Worm (Caenorhabditis elegans): Measurements from ENCODE around the gene E02C12.12.

Gene E02C12.12

ce11 chrV:9423539-9423938 is 41.4 kb upstream of the E02C12.12 start:
- no peak for TF ChIP-seq madf-5 (GFP tag; IDR thresholded peaks at IDR 0.05)
- TF ChIP-seq Y105C5A.15 (GFP tag; IDR thresholded peaks at IDR 0.05): no peak
- no peak for TF ChIP-seq unc-39 (tag; optimal IDR thresholded peaks at IDR 0.05)
- no peak for TF ChIP-seq ceh-20 (GFP tag; IDR thresholded peaks at IDR 0.05)
- TF ChIP-seq Y5F2A.4 (GFP tag; optimal IDR thresholded peaks at IDR 0.05): no peak
- TF ChIP-seq fos-1 (tag; optimal IDR thresholded peaks at IDR 0.05): no peak
- no peak for TF ChIP-seq daf-8 (GFP tag; IDR thresholded peaks at IDR 0.05)
- TF ChIP-seq dmd-8 (GFP tag; IDR thresholded peaks at IDR 0.05): no peak
- TF ChIP-seq cey-2 (tag; optimal IDR thresholded peaks at IDR 0.05; ENCODE audit: borderline replicate concordance, insufficient read depth): no peak
- no peak for TF ChIP-seq nhr-25 (tag; optimal IDR thresholded peaks at IDR 0.05; ENCODE audit: borderline replicate concordance, insufficient read depth)
- TF ChIP-seq zip-11 (GFP tag; IDR thresholded peaks at IDR 0.05): no peak
- no peak for TF ChIP-seq spr-1 (tag; optimal IDR thresholded peaks at IDR 0.05)
- no peak for TF ChIP-seq lin-38 (GFP tag; IDR thresholded peaks at IDR 0.05)
- no peak for TF ChIP-seq mdl-1 (tag; optimal IDR thresholded peaks at IDR 0.05)
- TF ChIP-seq nhr-6 (tag; optimal IDR thresholded peaks at IDR 0.05): no peak

DNA sequence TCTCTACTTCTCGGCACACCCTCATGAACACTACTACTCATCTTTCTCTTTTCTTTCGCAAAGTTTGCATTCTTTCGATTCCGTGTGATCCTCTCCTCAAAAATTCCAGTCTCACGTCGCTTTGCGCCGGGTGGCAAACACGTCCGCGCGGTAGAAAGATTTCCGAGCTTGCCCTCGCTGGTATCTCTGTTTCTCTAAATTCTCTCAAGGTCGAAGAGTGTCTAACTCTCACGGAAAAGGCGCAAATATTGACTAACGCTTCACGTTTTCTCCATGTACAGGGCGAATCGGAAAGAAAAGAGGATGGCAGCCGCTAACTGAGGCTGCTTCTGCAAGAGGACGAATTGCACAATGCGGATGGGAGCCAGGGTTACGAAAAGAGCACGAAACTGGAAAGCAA is 40.6 kb upstream of the E02C12.12 start:
- TF ChIP-seq saeg-2 (GFP tag; IDR thresholded peaks at IDR 0.05): no peak
- no peak for TF ChIP-seq nhr-11 (tag; optimal IDR thresholded peaks at IDR 0.05)
- no peak for TF ChIP-seq daf-12 (tag; optimal IDR thresholded peaks at IDR 0.05)
- TF ChIP-seq F44E2.7 (GFP tag; IDR thresholded peaks at IDR 0.05): no peak
- TF ChIP-seq madf-9 (GFP tag; conservative IDR thresholded peaks at IDR 0.05): peak; percentile 44; the same call in 1 of the 2 replicates
- TF ChIP-seq mes-2 (tag; optimal IDR thresholded peaks at IDR 0.05; ENCODE audit: poor library complexity, severe bottlenecking): peak; percentile 12
- TF ChIP-seq aha-1 (tag): peak; percentile 81
- TF ChIP-seq set-16 (GFP tag; IDR thresholded peaks at IDR 0.05): peak; percentile 25; the same call in 1 of the 2 replicates
- TF ChIP-seq ctbp-1 (GFP tag; IDR thresholded peaks at IDR 0.05): no peak
- TF ChIP-seq unc-62 (GFP tag; optimal IDR thresholded peaks at IDR 0.05 in 1 of 2): no peak
- TF ChIP-seq unc-62 (tag; optimal IDR thresholded peaks at IDR 0.05): no peak

DNA sequence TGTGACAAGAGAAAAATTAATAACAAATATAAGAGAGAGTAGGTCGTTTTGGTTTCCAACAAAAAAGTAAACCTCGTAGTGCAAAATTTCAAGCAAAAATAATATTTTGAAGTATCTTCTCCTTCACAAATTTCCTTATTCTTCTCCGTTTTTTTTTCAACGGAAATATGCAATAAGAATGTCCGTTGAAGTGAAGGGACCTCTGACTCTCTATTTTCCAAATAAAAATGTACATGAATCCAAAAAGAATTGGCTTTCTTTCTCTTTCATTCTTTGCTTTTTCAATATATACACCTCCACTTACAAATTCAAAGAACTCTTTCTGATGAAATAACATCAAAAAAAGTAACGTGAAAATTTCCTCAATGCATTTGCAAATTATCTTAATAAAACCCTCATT is 34.5 kb upstream of the E02C12.12 start, which contains the start of gene F36D4.1:
TSS of gene F36D4.1 (plus strand) at position 301 of the 400 bp plus-strand sequence.
- TF ChIP-seq php-3 (GFP tag; IDR thresholded peaks at IDR 0.05) (no peak), fkh-10 (GFP tag; optimal IDR thresholded peaks at IDR 0.05) (no peak), R02D3.7 (tag; optimal IDR thresholded peaks at IDR 0.05) (no peak), set-16 (GFP tag; IDR thresholded peaks at IDR 0.05) (no peak), daf-16 (GFP tag; optimal IDR thresholded peaks at IDR 0.05) (no peak), daf-16 (tag; optimal IDR thresholded peaks at IDR 0.05) (no peak), daf-19 (GFP tag; conservative IDR thresholded peaks at IDR 0.05) (no peak), nhr-10 (tag; optimal IDR thresholded peaks at IDR 0.05) (no peak), nhr-77 (tag; optimal IDR thresholded peaks at IDR 0.05) (no peak)

ce11 chrV:9414516-9414915 is 32.4 kb upstream of the E02C12.12 start, which contains the start of gene F36D4.4:
F36D4.4 (minus strand) TSS chrV:9414616.
- TF ChIP-seq mep-1 (tag; optimal IDR thresholded peaks at IDR 0.05): no peak
- no peak for TF ChIP-seq daf-12 (tag; optimal IDR thresholded peaks at IDR 0.05)
- TF ChIP-seq sdz-12 (GFP tag; optimal IDR thresholded peaks at IDR 0.05): no peak
- TF ChIP-seq jun-1 (tag; optimal IDR thresholded peaks at IDR 0.05): no peak
- no peak for TF ChIP-seq dmd-9 (GFP tag; IDR thresholded peaks at IDR 0.05)
- TF ChIP-seq mdt-29 (GFP tag; IDR thresholded peaks at IDR 0.05): no peak
- no peak for TF ChIP-seq tag-97 (GFP tag; IDR thresholded peaks at IDR 0.05)
- TF ChIP-seq T20F7.1 (GFP tag; optimal IDR thresholded peaks at IDR 0.05): no peak
- TF ChIP-seq T26A8.4 (GFP tag; IDR thresholded peaks at IDR 0.05): no peak
- TF ChIP-seq ztf-11 (tag; optimal IDR thresholded peaks at IDR 0.05): no peak
- no peak for TF ChIP-seq egl-43 (GFP tag; IDR thresholded peaks at IDR 0.05)
- no peak for TF ChIP-seq zfp-3 (GFP tag; conservative IDR thresholded peaks at IDR 0.05)
- no peak for TF ChIP-seq mes-2 (tag; optimal IDR thresholded peaks at IDR 0.05; ENCODE audit: poor library complexity, severe bottlenecking)
- no peak for TF ChIP-seq spr-3 (GFP tag; optimal IDR thresholded peaks at IDR 0.05)
- TF ChIP-seq snpc-4 (tag; optimal IDR thresholded peaks at IDR 0.05): no peak
- TF ChIP-seq set-16 (GFP tag; IDR thresholded peaks at IDR 0.05): no peak
- no peak for TF ChIP-seq spr-1 (tag; optimal IDR thresholded peaks at IDR 0.05)
- no peak for TF ChIP-seq zip-2 (tag; optimal IDR thresholded peaks at IDR 0.05)
- TF ChIP-seq dmd-8 (GFP tag; IDR thresholded peaks at IDR 0.05): no peak
- TF ChIP-seq ctbp-1 (GFP tag; IDR thresholded peaks at IDR 0.05): no peak
